Worm (Caenorhabditis elegans) whole organism, L2 larva: ENCODE data around the gene alkb-8.

Experiments
- F13H6.1 ChIP-seq: sonication (generic microtip); optimal IDR thresholded peaks from 2 replicates; lab custom pipeline; 2016; ENCODE audit warnings: missing genetic modification characterization, missing compliant biosample characterization
- R02D3.7 ChIP-seq: fragments of 150-350 bp; optimal IDR thresholded peaks from 2 replicates; lab custom pipeline; 2014; ENCODE audit warnings: missing biosample characterization, missing genetic modification characterization
- Y55F3AM.14 ChIP-seq: fragments of 200-800 bp; sonication (Bioruptor generic); optimal IDR thresholded peaks from 2 replicates; lab custom pipeline; 2018; ENCODE audit warnings: mild to moderate bottlenecking, missing genetic modification characterization, missing compliant biosample characterization
- ZK546.5 ChIP-seq: sonication (generic microtip); optimal IDR thresholded peaks from 2 replicates; lab custom pipeline; 2017; ENCODE audit warnings: missing biosample characterization, missing genetic modification characterization
- alr-1 ChIP-seq: fragments of 150-350 bp; optimal IDR thresholded peaks from 2 replicates; lab custom pipeline; 2014; ENCODE audit warnings: missing biosample characterization, missing genetic modification characterization
- aly-2 ChIP-seq: fragments of 150-350 bp; optimal IDR thresholded peaks from 2 replicates; lab custom pipeline; 2014; ENCODE audit warnings: missing biosample characterization, missing genetic modification characterization
- ama-1 ChIP-seq: fragments of 150-350 bp; optimal IDR thresholded peaks from 2 replicates; lab custom pipeline; 2018; ENCODE audit warnings: inconsistent platforms
- blmp-1 ChIP-seq: sonication (generic microtip); optimal IDR thresholded peaks from 2 replicates; lab custom pipeline; 2017; ENCODE audit warnings: missing genetic modification characterization, mild to moderate bottlenecking, missing compliant biosample characterization, antibody characterized with exemption, moderate library complexity; ENCODE audit not compliant: insufficient read depth
- ceh-82 ChIP-seq: fragments of 150-350 bp; optimal IDR thresholded peaks from 2 replicates; lab custom pipeline; 2014; ENCODE audit warnings: missing biosample characterization, missing genetic modification characterization
- crh-2 ChIP-seq: sonication (generic microtip); optimal IDR thresholded peaks from 2 replicates; lab custom pipeline; 2017; ENCODE audit warnings: missing biosample characterization, missing genetic modification characterization
- egl-27 ChIP-seq: sonication (generic microtip); optimal IDR thresholded peaks from 3 replicates; lab custom pipeline; 2017; ENCODE audit warnings: missing biosample characterization, missing genetic modification reagents, missing genetic modification characterization
- elt-3 ChIP-seq: sonication (generic microtip); optimal IDR thresholded peaks from 2 replicates; lab custom pipeline; 2017; ENCODE audit warnings: missing biosample characterization, missing genetic modification characterization
- lin-11 ChIP-seq: fragments of 150-350 bp; sonication (generic microtip); optimal IDR thresholded peaks from 2 replicates; lab custom pipeline; 2014; ENCODE audit warnings: missing biosample characterization, missing genetic modification characterization, inconsistent platforms, mixed read lengths
- lin-13 ChIP-seq: fragments of 150-350 bp; optimal IDR thresholded peaks from 2 replicates; lab custom pipeline; 2014; ENCODE audit warnings: missing biosample characterization, missing genetic modification reagents, missing genetic modification characterization
- lsy-2 ChIP-seq, 2 experiments: fragments of 150-350 bp in 1 of 2; sonication (generic microtip) in 1 of 2; optimal IDR thresholded peaks; 2 replicates each; lab custom pipeline; 2014 to 2017; ENCODE audit warnings: missing biosample characterization in 2 of 2, missing genetic modification characterization in 2 of 2
- mab-5 ChIP-seq: fragments of 150-350 bp; optimal IDR thresholded peaks from 2 replicates; lab custom pipeline; 2014; ENCODE audit warnings: missing biosample characterization, missing genetic modification characterization
- mbf-1 ChIP-seq: sonication (generic microtip); optimal IDR thresholded peaks from 2 replicates; lab custom pipeline; 2017; ENCODE audit warnings: missing biosample characterization, missing genetic modification characterization
- nhr-10 ChIP-seq: sonication (generic microtip); optimal IDR thresholded peaks from 2 replicates; lab custom pipeline; 2017; ENCODE audit warnings: missing biosample characterization, missing genetic modification characterization
- nhr-11 ChIP-seq: fragments of 150-350 bp; optimal IDR thresholded peaks from 2 replicates; lab custom pipeline; 2014; ENCODE audit warnings: missing biosample characterization, missing genetic modification characterization
- nhr-12 ChIP-seq: fragments of 150-350 bp; optimal IDR thresholded peaks from 2 replicates; lab custom pipeline; 2014; ENCODE audit warnings: missing biosample characterization, missing genetic modification characterization
- nhr-129 ChIP-seq: fragments of 150-350 bp; optimal IDR thresholded peaks from 2 replicates; lab custom pipeline; 2014; ENCODE audit warnings: missing biosample characterization, missing genetic modification characterization
- nhr-237 ChIP-seq: fragments of 150-350 bp; optimal IDR thresholded peaks from 2 replicates; lab custom pipeline; 2014; ENCODE audit warnings: missing biosample characterization, missing genetic modification characterization
- nhr-25 ChIP-seq: fragments of 150-350 bp; sonication (generic microtip); optimal IDR thresholded peaks from 3 replicates; lab custom pipeline; 2014; ENCODE audit warnings: missing biosample characterization, missing genetic modification characterization
- nhr-77 ChIP-seq: fragments of 150-350 bp; optimal IDR thresholded peaks from 2 replicates; lab custom pipeline; 2014; ENCODE audit warnings: missing biosample characterization, missing genetic modification characterization
- peb-1 ChIP-seq: fragments of 150-350 bp; optimal IDR thresholded peaks from 2 replicates; lab custom pipeline; 2014; ENCODE audit warnings: missing biosample characterization, missing genetic modification characterization
- sem-4 ChIP-seq: fragments of 150-350 bp; optimal IDR thresholded peaks from 2 replicates; lab custom pipeline; 2014; ENCODE audit warnings: missing biosample characterization, missing genetic modification reagents, missing genetic modification characterization
- sma-3 ChIP-seq: sonication (generic microtip); optimal IDR thresholded peaks from 2 replicates; lab custom pipeline; 2016; ENCODE audit warnings: missing genetic modification reagents, missing genetic modification characterization, missing compliant biosample characterization
- sma-9 ChIP-seq, 2 experiments: fragments of 150-350 bp in 1 of 2; sonication (generic microtip) in 1 of 2; optimal IDR thresholded peaks; 2 replicates each; lab custom pipeline; 2014 to 2016; ENCODE audit warnings: missing genetic modification characterization in 2 of 2, mild to moderate bottlenecking in 1 of 2, missing biosample characterization in 1 of 2, missing compliant biosample characterization in 1 of 2, missing genetic modification reagents in 1 of 2, moderate library complexity in 1 of 2
- snpc-4 ChIP-seq: fragments of 150-350 bp; optimal IDR thresholded peaks from 2 replicates; lab custom pipeline; 2014; ENCODE audit warnings: missing biosample characterization, missing genetic modification characterization
- unc-39 ChIP-seq: fragments of 150-350 bp; optimal IDR thresholded peaks from 2 replicates; lab custom pipeline; 2014; ENCODE audit warnings: missing biosample characterization, missing genetic modification characterization
- unc-55 ChIP-seq: fragments of 150-350 bp; sonication (generic microtip); optimal IDR thresholded peaks from 3 replicates; lab custom pipeline; 2014; ENCODE audit warnings: missing biosample characterization, missing genetic modification reagents, missing genetic modification characterization
- zag-1 ChIP-seq: fragments of 150-350 bp; optimal IDR thresholded peaks from 2 replicates; lab custom pipeline; 2014; ENCODE audit warnings: missing biosample characterization, missing genetic modification characterization
- ztf-1 ChIP-seq: fragments of 200-800 bp; sonication (Bioruptor generic); conservative IDR thresholded peaks from 2 replicates; pipeline ENCODE4 v1.3.6; 2022; ENCODE audit warnings: missing genetic modification characterization, missing compliant biosample characterization
- ztf-11 ChIP-seq: sonication (generic microtip); optimal IDR thresholded peaks from 2 replicates; lab custom pipeline; 2017; ENCODE audit warnings: missing biosample characterization, missing genetic modification characterization
- ztf-4 ChIP-seq: fragments of 150-350 bp; optimal IDR thresholded peaks from 2 replicates; lab custom pipeline; 2014; ENCODE audit warnings: missing biosample characterization, missing genetic modification characterization

The alkb-8 gene

ce11 chrIII:3719564-3719963, 10.4 kb downstream of the alkb-8 start, which contains the start of gene C14B1.8:
Gene C14B1.8 (minus strand): TSS chrIII:3719680.
- peak; percentile 62 for TF ChIP-seq unc-55 (GFP tag; lab: Kevin White, UChicago)
- no peak for TF ChIP-seq nhr-11 (tag; lab: Kevin White, UChicago)
- no peak for TF ChIP-seq egl-27
- no peak for TF ChIP-seq aly-2
- no peak for TF ChIP-seq nhr-12 (tag; lab: Kevin White, UChicago)

- TF ChIP-seq blmp-1 (tag; lab: Kevin White, UChicago) (no peak), elt-3 (tag; lab: Kevin White, UChicago) (no peak), lin-11 (tag; lab: Kevin White, UChicago) (no peak), nhr-12 (tag; lab: Kevin White, UChicago) (no peak), nhr-25 (tag; lab: Kevin White, UChicago) (no peak), snpc-4 (tag; lab: Kevin White, UChicago) (no peak), R02D3.7 (no peak), mbf-1 (no peak), peb-1 (tag; lab: Kevin White, UChicago) (no peak), ceh-82 (tag; lab: Kevin White, UChicago) (no peak)
These were observed 14.6 kb downstream of the alkb-8 start for ce11 chrIII:3723726-3724125.

DNA sequence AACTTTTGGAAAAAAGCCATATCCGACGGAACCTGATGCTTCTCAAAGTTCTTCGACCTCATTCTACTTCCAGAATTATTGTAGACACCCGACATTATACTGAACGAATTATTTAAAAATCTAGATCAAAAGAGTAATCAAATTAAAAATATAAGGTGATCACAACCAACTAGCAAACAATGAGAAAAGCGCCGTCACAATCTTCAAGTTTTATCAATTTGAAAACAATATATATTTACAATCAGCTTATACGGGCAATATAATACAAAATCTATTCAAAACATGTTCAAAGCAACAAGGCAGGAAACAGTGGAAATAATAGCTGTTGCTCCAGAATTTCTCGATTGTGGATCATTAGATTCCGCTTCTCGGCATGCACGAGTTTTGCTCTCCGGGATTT, 15.8 kb downstream of the alkb-8 start, which contains the start of gene C14B1.12:
Gene C14B1.12 (minus strand): TSS at position 101 of the 400 bp plus-strand sequence.
- TF ChIP-seq sma-9 (GFP tag; optimal IDR thresholded peaks at IDR 0.05; lab: Kevin White, UChicago) (no peak), sma-9 (tag; optimal IDR thresholded peaks at IDR 0.05; lab: Kevin White, UChicago) (no peak), crh-2 (tag; lab: Kevin White, UChicago) (no peak), Y55F3AM.14 (no peak), nhr-77 (no peak), nhr-129 (tag; lab: Kevin White, UChicago) (no peak), lin-13 (GFP tag; lab: Kevin White, UChicago) (no peak), ztf-11 (tag; lab: Kevin White, UChicago) (no peak), F13H6.1 (tag; lab: Kevin White, UChicago) (no peak), ztf-4 (no peak), alr-1 (no peak), lsy-2 (tag; optimal IDR thresholded peaks at IDR 0.05; lab: Kevin White, UChicago) (no peak), sem-4 (no peak), ama-1 (lab: Kevin White, UChicago) (no peak), ztf-1 (GFP tag; lab: Robert Waterston, UW) (no peak), nhr-10 (no peak), zag-1 (no peak), sma-3 (GFP tag; lab: Kevin White, UChicago) (no peak)

- TF ChIP-seq ztf-4: no peak
- TF ChIP-seq F13H6.1 (tag; lab: Kevin White, UChicago): no peak
- no peak for TF ChIP-seq nhr-12 (tag; lab: Kevin White, UChicago)
- no peak for TF ChIP-seq nhr-11 (tag; lab: Kevin White, UChicago)
- TF ChIP-seq, all 48 proteins: peak for 0
These were observed 17.3 kb downstream of the alkb-8 start, which contains the start of gene gldi-5 for ce11 chrIII:3726443-3726842. Gene gldi-5 (minus strand): TSS chrIII:3726500.

DNA sequence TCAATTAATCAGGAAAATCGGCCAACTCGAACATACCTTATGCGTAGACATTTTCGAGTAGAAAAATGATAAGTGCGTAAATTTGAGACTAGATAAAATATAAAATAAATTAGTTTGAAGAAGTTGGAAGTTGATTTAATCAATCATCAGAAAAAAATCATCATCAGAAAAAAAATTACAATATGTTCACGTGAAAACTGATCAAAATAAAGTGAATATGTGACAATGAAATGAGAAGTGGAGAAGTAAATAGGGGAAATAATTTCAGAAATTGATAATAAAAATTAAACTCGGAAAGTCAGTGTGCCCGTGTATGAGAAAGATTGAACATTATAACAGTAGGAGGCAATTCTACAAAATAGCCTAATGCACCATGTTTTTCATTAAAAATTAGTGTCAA, 20.4 kb downstream of the alkb-8 start, which contains the start of gene F34D10.9:
Gene F34D10.9 (minus strand): TSS at position 101 of the 400 bp plus-strand sequence.
- TF ChIP-seq nhr-12 (tag; lab: Kevin White, UChicago): no peak
- TF ChIP-seq sma-9 (GFP tag; optimal IDR thresholded peaks at IDR 0.05; lab: Kevin White, UChicago): no peak
- no peak for TF ChIP-seq sma-9 (tag; optimal IDR thresholded peaks at IDR 0.05; lab: Kevin White, UChicago)
- TF ChIP-seq nhr-237 (tag; lab: Kevin White, UChicago): no peak
- no peak for TF ChIP-seq nhr-25 (tag; lab: Kevin White, UChicago)
- TF ChIP-seq snpc-4 (tag; lab: Kevin White, UChicago): no peak
- TF ChIP-seq ztf-11 (tag; lab: Kevin White, UChicago): no peak
- TF ChIP-seq peb-1 (tag; lab: Kevin White, UChicago): no peak
- TF ChIP-seq, all 48 proteins: peak for 0

- TF ChIP-seq nhr-237 (tag; lab: Kevin White, UChicago): no peak
- no peak for TF ChIP-seq nhr-25 (tag; lab: Kevin White, UChicago)
- TF ChIP-seq ZK546.5 (tag; lab: Kevin White, UChicago): no peak
- no peak for TF ChIP-seq sem-4
- TF ChIP-seq mab-5 (tag; lab: Kevin White, UChicago): no peak
- TF ChIP-seq elt-3 (tag; lab: Kevin White, UChicago): no peak
- no peak for TF ChIP-seq unc-39
- no peak for TF ChIP-seq ztf-4
- no peak for TF ChIP-seq ztf-11 (tag; lab: Kevin White, UChicago)
- TF ChIP-seq unc-55 (GFP tag; lab: Kevin White, UChicago): no peak
- no peak for TF ChIP-seq lsy-2 (tag; optimal IDR thresholded peaks at IDR 0.05; lab: Kevin White, UChicago)
These were observed 21.3 kb downstream of the alkb-8 start, which contains the start of gene F34D10.8 for ce11 chrIII:3730475-3730874. Gene F34D10.8 (plus strand): TSS chrIII:3730775.
